Worm (Caenorhabditis elegans): ENCODE data around the gene mrps-21.

The mrps-21 gene

DNA sequence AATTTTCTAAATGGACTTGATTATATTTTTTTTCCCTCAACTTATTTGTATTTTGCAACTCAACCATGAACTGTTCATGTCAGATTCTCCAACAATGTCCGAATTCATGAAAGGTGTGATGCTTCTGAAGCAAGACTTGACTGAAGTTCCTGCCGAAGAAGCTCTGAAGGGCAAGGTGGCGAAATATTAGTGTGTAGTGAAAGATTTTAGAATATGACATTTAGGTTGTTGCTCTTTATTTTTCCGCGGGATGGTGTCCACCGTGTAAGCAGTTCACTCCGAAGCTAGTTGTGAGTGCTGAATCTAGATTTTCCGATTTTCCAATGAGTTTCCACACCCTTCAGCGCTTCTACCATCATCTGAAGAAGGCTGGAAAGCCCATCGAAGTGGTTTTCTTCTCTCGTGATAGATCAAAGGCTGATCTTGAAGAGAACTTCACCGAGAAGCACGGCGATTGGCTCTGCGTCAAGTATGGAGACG is 6.9 kb downstream of the mrps-21 start, which contains the start of gene F29B9.5 (continued):
- TF ChIP-seq hsf-1 (GFP tag; IDR thresholded peaks at IDR 0.05) (peak; percentile 77), nhr-80 (tag; optimal IDR thresholded peaks at IDR 0.05) (no peak), F57A8.1 (GFP tag; optimal IDR thresholded peaks at IDR 0.05) (no peak), ZK185.1 (tag; optimal IDR thresholded peaks at IDR 0.05; ENCODE audit: poor library complexity, severe bottlenecking) (no peak), cebp-2 (GFP tag; IDR thresholded peaks at IDR 0.05) (0 out of 2 replicates have a peak, but pooled peaks have one; percentile 41), nhr-27 (tag; optimal IDR thresholded peaks at IDR 0.05) (no peak), F55B11.4 (tag; optimal IDR thresholded peaks at IDR 0.05; ENCODE audit: borderline replicate concordance, insufficient read depth) (no peak), F52B5.7 (tag; optimal IDR thresholded peaks at IDR 0.05) (peak; percentile 42), egl-18 (GFP tag; IDR thresholded peaks at IDR 0.05) (no peak), tbx-9 (tag; optimal IDR thresholded peaks at IDR 0.05; ENCODE audit: borderline replicate concordance) (no peak), mxl-1 (tag; optimal IDR thresholded peaks at IDR 0.05) (no peak), pbrm-1 (GFP tag; IDR thresholded peaks at IDR 0.05) (peak; percentile 51; the same call in 1 of the 2 replicates), unc-130 (GFP tag; optimal IDR thresholded peaks at IDR 0.05) (no peak), mes-4 (tag; optimal IDR thresholded peaks at IDR 0.05) (no peak), C17E4.6 (GFP tag; IDR thresholded peaks at IDR 0.05) (no peak), snpc-4 (GFP tag; optimal IDR thresholded peaks at IDR 0.05) (peak; percentile 2), snpc-4 (tag; optimal IDR thresholded peaks at IDR 0.05) (peak in 1 of 4 experiments; percentile 18), F57C9.4 (tag; optimal IDR thresholded peaks at IDR 0.05) (no peak), nhr-179 (tag; optimal IDR thresholded peaks at IDR 0.05) (no peak), F39B2.1 (GFP tag; IDR thresholded peaks at IDR 0.05) (peak; percentile 9; the same call in 1 of the 2 replicates), ekl-4 (GFP tag; IDR thresholded peaks at IDR 0.05) (peak; percentile 71), B0336.3 (GFP tag; IDR thresholded peaks at IDR 0.05) (peak; percentile 86), him-1 (tag; optimal IDR thresholded peaks at IDR 0.05) (no peak), chd-7 (tag; optimal IDR thresholded peaks at IDR 0.05) (peak; percentile 63), lag-1 (GFP tag; IDR thresholded peaks at IDR 0.05) (no peak), rcor-1 (GFP tag; IDR thresholded peaks at IDR 0.05) (0 out of 2 replicates have a peak, but pooled peaks have one; percentile 19), madf-8 (GFP tag; conservative IDR thresholded peaks at IDR 0.05) (no peak; the same call in 1 of the 2 replicates), ceh-27 (GFP tag; optimal IDR thresholded peaks at IDR 0.05) (no peak), ztf-3 (GFP tag; optimal IDR thresholded peaks at IDR 0.05) (no peak), hlh-26 (GFP tag; conservative IDR thresholded peaks at IDR 0.05) (no peak), attf-3 (GFP tag; conservative IDR thresholded peaks at IDR 0.05) (no peak)

DNA sequence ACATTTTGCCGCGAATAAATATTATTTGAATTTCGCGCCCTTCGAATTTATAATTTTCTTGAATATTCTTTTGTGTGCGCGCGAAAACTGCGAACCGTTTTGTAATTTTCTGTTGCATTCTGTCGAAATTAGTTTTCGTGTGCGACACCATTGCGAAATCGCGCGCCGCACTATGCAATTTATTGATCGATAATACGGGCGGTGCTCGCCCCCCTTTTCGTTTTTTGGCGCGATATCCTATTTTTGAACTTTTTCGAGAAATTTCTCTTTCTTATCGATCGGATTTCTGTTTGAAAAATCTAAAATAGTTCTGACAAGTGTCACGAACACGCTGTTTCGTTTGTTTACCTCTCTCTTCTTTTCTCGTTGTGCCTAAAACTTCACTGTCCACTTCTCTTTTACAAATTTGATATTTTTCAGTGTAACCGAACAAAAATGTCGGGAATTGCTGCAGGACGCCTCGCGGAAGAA is 8.7 kb downstream of the mrps-21 start, which contains the start of gene ubc-9:
Gene ubc-9, plus strand, starts transcription at position 421 of the 471 bp plus-strand sequence.
- TF ChIP-seq efl-1 (GFP tag; optimal IDR thresholded peaks at IDR 0.05) (peak; percentile 93), madf-8 (GFP tag; conservative IDR thresholded peaks at IDR 0.05) (peak; percentile 90), gei-17 (GFP tag; optimal IDR thresholded peaks at IDR 0.05) (no peak), snpc-1.3 (tag; optimal IDR thresholded peaks at IDR 0.05; ENCODE audit: insufficient read depth) (peak; percentile 58), tbx-9 (tag; optimal IDR thresholded peaks at IDR 0.05; ENCODE audit: borderline replicate concordance) (no peak), dox-1 (GFP tag; IDR thresholded peaks at IDR 0.05) (peak; percentile 92), lin-40 (tag; optimal IDR thresholded peaks at IDR 0.05) (peak; percentile 57), ceh-27 (GFP tag; optimal IDR thresholded peaks at IDR 0.05) (peak; percentile 17), F23B12.7 (tag; optimal IDR thresholded peaks at IDR 0.05; ENCODE audit: insufficient read depth) (peak; percentile 50), pbrm-1 (GFP tag; IDR thresholded peaks at IDR 0.05) (peak; percentile 87), ztf-3 (GFP tag; optimal IDR thresholded peaks at IDR 0.05) (no peak), lag-1 (GFP tag; IDR thresholded peaks at IDR 0.05) (no peak), nfyb-1 (GFP tag; IDR thresholded peaks at IDR 0.05) (peak; percentile 80), tbp1 (GFP tag; optimal IDR thresholded peaks at IDR 0.05) (peak; percentile 66), athp-1 (tag; optimal IDR thresholded peaks at IDR 0.05) (peak; percentile 74), lin-54 (GFP tag; optimal IDR thresholded peaks at IDR 0.05) (peak; percentile 91), Y53F4B.3 (GFP tag; IDR thresholded peaks at IDR 0.05) (no peak), F37B4.10 (GFP tag; IDR thresholded peaks at IDR 0.05) (no peak), lin-35 (GFP tag; optimal IDR thresholded peaks at IDR 0.05) (peak; percentile 10 to 56 (median 54)), nhr-120 (GFP tag; IDR thresholded peaks at IDR 0.05) (no peak), chd-7 (tag; optimal IDR thresholded peaks at IDR 0.05) (no peak), B0336.3 (GFP tag; IDR thresholded peaks at IDR 0.05) (peak; percentile 81), egrh-3 (GFP tag; IDR thresholded peaks at IDR 0.05) (peak; percentile 65; the same call in 1 of the 2 replicates), mxl-1 (tag; optimal IDR thresholded peaks at IDR 0.05) (no peak), F52B5.7 (tag; optimal IDR thresholded peaks at IDR 0.05) (no peak), ztf-26 (tag; optimal IDR thresholded peaks at IDR 0.05) (peak; percentile 17)
